Fruit fly (Drosophila melanogaster) whole organism, embryonic: ENCODE results near the gene tral.

ENCODE experiments used
- Ada2b ChIP-seq: fragments of 200-800 bp; sonication (Bioruptor generic); IDR thresholded peaks from 2 replicates; pipeline ENCODE4 v1.3.6; 2022; ENCODE audit warnings: missing biosample characterization, missing genetic modification characterization
- Bteb2 ChIP-seq: fragments of 200-800 bp; sonication (Bioruptor generic); optimal IDR thresholded peaks from 2 replicates; lab custom pipeline; 2016; ENCODE audit warnings: missing biosample characterization, missing genetic modification characterization
- CG12219 ChIP-seq: fragments of 200-800 bp; sonication (Bioruptor generic); optimal IDR thresholded peaks from 3 replicates; lab custom pipeline; 2018; ENCODE audit warnings: missing biosample characterization, mild to moderate bottlenecking, missing genetic modification characterization
- CG17829 ChIP-seq: fragments of 200-800 bp; optimal IDR thresholded peaks from 2 replicates; lab custom pipeline; 2019; ENCODE audit warnings: missing biosample characterization, mild to moderate bottlenecking, missing genetic modification characterization, moderate library complexity
- CG1832 ChIP-seq: fragments of 200-800 bp; sonication (Bioruptor generic); optimal IDR thresholded peaks from 2 replicates; lab custom pipeline; 2017; ENCODE audit warnings: missing biosample characterization, mild to moderate bottlenecking, missing genetic modification characterization, inconsistent platforms
- CG2129 ChIP-seq: fragments of 200-800 bp; sonication (Bioruptor generic); IDR thresholded peaks from 2 replicates; pipeline ENCODE4 v1.3.6; 2022; ENCODE audit warnings: missing biosample characterization, missing genetic modification characterization; ENCODE audit not compliant: partially characterized antibody
- CG34224 ChIP-seq: fragments of 200-800 bp; sonication (Bioruptor generic); IDR thresholded peaks from 3 replicates; pipeline ENCODE4 v1.3.6; 2022; ENCODE audit warnings: missing biosample characterization, missing genetic modification characterization; ENCODE audit not compliant: partially characterized antibody
- CG4360 ChIP-seq: fragments of 200-800 bp; sonication (Bioruptor generic); IDR thresholded peaks from 2 replicates; pipeline ENCODE4 v1.3.6; 2022; ENCODE audit warnings: missing biosample characterization, missing genetic modification characterization
- CG4820 ChIP-seq: fragments of 200-800 bp; sonication (Bioruptor generic); optimal IDR thresholded peaks from 3 replicates; lab custom pipeline; 2016; ENCODE audit warnings: missing biosample characterization, missing genetic modification characterization
- CG5245 ChIP-seq: fragments of 200-800 bp; sonication (Bioruptor generic); optimal IDR thresholded peaks from 3 replicates; lab custom pipeline; 2016; ENCODE audit warnings: missing biosample characterization, missing genetic modification characterization
- CG5953 ChIP-seq: fragments of 200-800 bp; sonication (Bioruptor generic); IDR thresholded peaks from 2 replicates; pipeline ENCODE4 v1.3.6; 2022; ENCODE audit warnings: missing biosample characterization, missing genetic modification characterization
- CG8089 ChIP-seq: fragments of 200-800 bp; sonication (Bioruptor generic); optimal IDR thresholded peaks from 3 replicates; lab custom pipeline; 2016; ENCODE audit warnings: missing biosample characterization, missing genetic modification characterization
- CG9727 ChIP-seq: fragments of 200-800 bp; sonication (Bioruptor generic); optimal IDR thresholded peaks from 3 replicates; lab custom pipeline; 2017; ENCODE audit warnings: missing biosample characterization, mild to moderate bottlenecking, missing genetic modification characterization
- CG9817 ChIP-seq: fragments of 200-800 bp; sonication (Bioruptor generic); optimal IDR thresholded peaks from 2 replicates; lab custom pipeline; 2018; ENCODE audit warnings: missing biosample characterization, mild to moderate bottlenecking, missing genetic modification characterization, moderate library complexity
- CG9876 ChIP-seq: fragments of 200-800 bp; sonication (Bioruptor generic); optimal IDR thresholded peaks from 2 replicates; lab custom pipeline; 2016; ENCODE audit warnings: missing biosample characterization, missing genetic modification characterization
- D ChIP-seq, 2 experiments: fragments of 200-800 bp in 1 of 2; fragments of >200 bp in 1 of 2; sonication (Bioruptor generic) in 1 of 2; optimal IDR thresholded peaks; 2 replicates in 1 of 2; 3 replicates in 1 of 2; lab custom pipeline; 2017; ENCODE audit warnings: mild to moderate bottlenecking in 1 of 2, missing biosample characterization in 1 of 2, missing genetic modification characterization in 1 of 2, missing genetic modification reagents in 1 of 2
- D19B ChIP-seq: fragments of 200-800 bp; sonication (Bioruptor generic); optimal IDR thresholded peaks from 2 replicates; lab custom pipeline; 2017; ENCODE audit warnings: missing biosample characterization, mild to moderate bottlenecking, missing genetic modification characterization
- Dad ChIP-seq: fragments of 200-800 bp; sonication (Bioruptor generic); optimal IDR thresholded peaks from 3 replicates; lab custom pipeline; 2016; ENCODE audit warnings: missing biosample characterization, missing genetic modification characterization
- Dip3 ChIP-seq: fragments of 200-800 bp; sonication (Bioruptor generic); optimal IDR thresholded peaks from 3 replicates; lab custom pipeline; 2016; ENCODE audit warnings: missing biosample characterization, missing genetic modification characterization
- Dll ChIP-seq: fragments of 200-800 bp; sonication (Bioruptor generic); IDR thresholded peaks from 4 replicates; pipeline ENCODE4 v1.3.6; 2022; ENCODE audit warnings: missing biosample characterization, missing genetic modification characterization; ENCODE audit not compliant: partially characterized antibody
- HLH4C ChIP-seq: fragments of 200-800 bp; sonication (Bioruptor generic); IDR thresholded peaks from 3 replicates; pipeline ENCODE4 v1.3.6; 2022; ENCODE audit warnings: missing biosample characterization, missing genetic modification characterization; ENCODE audit not compliant: partially characterized antibody
- HLHmδ ChIP-seq: fragments of 200-800 bp; sonication (Bioruptor generic); optimal IDR thresholded peaks from 2 replicates; lab custom pipeline; 2018; ENCODE audit warnings: missing biosample characterization, mild to moderate bottlenecking, missing genetic modification characterization, moderate library complexity
- Med ChIP-seq: fragments of 200-800 bp; sonication (Bioruptor generic); peaks from one replicate; lab custom pipeline; 2016; ENCODE audit warnings: missing biosample characterization, missing genetic modification characterization, mild to moderate bottlenecking, inconsistent platforms, moderate library complexity
- NFAT ChIP-seq: fragments of 200-800 bp; sonication (Bioruptor generic); IDR thresholded peaks from 2 replicates; pipeline ENCODE4 v1.3.6; 2022; ENCODE audit warnings: missing biosample characterization, missing genetic modification characterization
- Nf-YC ChIP-seq: fragments of 200-800 bp; optimal IDR thresholded peaks from 3 replicates; lab custom pipeline; 2019; ENCODE audit warnings: missing biosample characterization, mild to moderate bottlenecking, missing genetic modification characterization, moderate library complexity
- Pdp1 ChIP-seq, 2 experiments: fragments of 200-800 bp; sonication (Bioruptor generic); optimal IDR thresholded peaks; 3 replicates each; lab custom pipeline; 2016; ENCODE audit warnings: missing biosample characterization in 2 of 2, missing genetic modification characterization in 2 of 2, mild to moderate bottlenecking in 1 of 2, moderate library complexity in 1 of 2
- Poxn ChIP-seq: fragments of 200-800 bp; sonication (Bioruptor generic); IDR thresholded peaks from 2 replicates; pipeline ENCODE4 v1.3.6; 2022; ENCODE audit warnings: missing biosample characterization, missing genetic modification characterization
- Ravus ChIP-seq: fragments of 200-800 bp; sonication (Bioruptor generic); IDR thresholded peaks from 2 replicates; pipeline ENCODE4 v1.3.6; 2022; ENCODE audit warnings: missing biosample characterization, missing genetic modification characterization
- amos ChIP-seq: fragments of 200-800 bp; sonication (Bioruptor generic); IDR thresholded peaks from 2 replicates; pipeline ENCODE4 v1.3.6; 2022; ENCODE audit warnings: missing biosample characterization, missing genetic modification characterization; ENCODE audit not compliant: partially characterized antibody
- bbx ChIP-seq: fragments of 200-800 bp; sonication (Bioruptor generic); IDR thresholded peaks from 2 replicates; pipeline ENCODE4 v1.3.6; 2022; ENCODE audit warnings: missing biosample characterization, missing genetic modification characterization; ENCODE audit not compliant: partially characterized antibody
- chinmo ChIP-seq: fragments of 200-800 bp; sonication (Bioruptor generic); IDR thresholded peaks from 4 replicates; pipeline ENCODE4 v1.3.6; 2022; ENCODE audit warnings: missing biosample characterization, missing genetic modification characterization; ENCODE audit not compliant: partially characterized antibody
- croc ChIP-seq: fragments of 200-800 bp; sonication (Bioruptor generic); conservative IDR thresholded peaks from 3 replicates; pipeline ENCODE4 v1.3.6; 2022; ENCODE audit warnings: missing biosample characterization, missing genetic modification characterization
- crp ChIP-seq, 2 experiments: fragments of 200-800 bp; sonication (Bioruptor generic); optimal IDR thresholded peaks; 2 replicates in 1 of 2; 3 replicates in 1 of 2; lab custom pipeline; 2017; ENCODE audit warnings: missing biosample characterization in 2 of 2, missing genetic modification characterization in 2 of 2, mild to moderate bottlenecking in 1 of 2, moderate library complexity in 1 of 2
- en ChIP-seq: fragments of 200-800 bp; sonication (Bioruptor generic); optimal IDR thresholded peaks from 2 replicates; lab custom pipeline; 2016; ENCODE audit warnings: missing biosample characterization, missing genetic modification characterization
- hth ChIP-seq: fragments of >200 bp; optimal IDR thresholded peaks from 2 replicates; lab custom pipeline; 2017; ENCODE audit warnings: inconsistent platforms
- jing ChIP-seq: fragments of 200-800 bp; sonication (Bioruptor generic); optimal IDR thresholded peaks from 2 replicates; lab custom pipeline; 2018; ENCODE audit warnings: missing biosample characterization, mild to moderate bottlenecking, missing genetic modification characterization
- klu ChIP-seq: fragments of 200-800 bp; sonication (Bioruptor generic); IDR thresholded peaks from 2 replicates; pipeline ENCODE4 v1.3.6; 2022; ENCODE audit warnings: missing biosample characterization, missing genetic modification characterization
- lmd ChIP-seq: fragments of 200-800 bp; sonication (Bioruptor generic); IDR thresholded peaks from 2 replicates; pipeline ENCODE4 v1.3.6; 2022; ENCODE audit warnings: missing biosample characterization, missing genetic modification characterization
- pho ChIP-seq: fragments of 200-800 bp; sonication (Bioruptor generic); optimal IDR thresholded peaks from 2 replicates; lab custom pipeline; 2016; ENCODE audit warnings: missing biosample characterization, missing genetic modification characterization
- pros ChIP-seq: fragments of 200-800 bp; sonication (Bioruptor generic); optimal IDR thresholded peaks from 3 replicates; lab custom pipeline; 2019; ENCODE audit warnings: missing biosample characterization, mild to moderate bottlenecking, missing genetic modification characterization, moderate library complexity
- schlank ChIP-seq: fragments of 200-800 bp; sonication (Bioruptor generic); optimal IDR thresholded peaks from 2 replicates; lab custom pipeline; 2018; ENCODE audit warnings: missing biosample characterization, mild to moderate bottlenecking, missing genetic modification characterization
- scrt ChIP-seq: fragments of 200-800 bp; sonication (Bioruptor generic); optimal IDR thresholded peaks from 2 replicates; lab custom pipeline; 2018; ENCODE audit warnings: missing biosample characterization, mild to moderate bottlenecking, missing genetic modification characterization, moderate library complexity
- sens-2 ChIP-seq: fragments of 200-800 bp; sonication (Bioruptor generic); IDR thresholded peaks from 2 replicates; pipeline ENCODE4 v1.3.6; 2022; ENCODE audit warnings: missing biosample characterization, missing genetic modification characterization
- sima ChIP-seq: fragments of 200-800 bp; sonication (Bioruptor generic); optimal IDR thresholded peaks from 2 replicates; lab custom pipeline; 2016; ENCODE audit warnings: missing biosample characterization, missing genetic modification characterization
- slp2 ChIP-seq: fragments of 200-800 bp; sonication (Bioruptor generic); optimal IDR thresholded peaks from 2 replicates; lab custom pipeline; 2016; ENCODE audit warnings: missing biosample characterization, missing genetic modification characterization
- stwl ChIP-seq: fragments of 200-800 bp; sonication (Bioruptor generic); optimal IDR thresholded peaks from 3 replicates; lab custom pipeline; 2018; ENCODE audit warnings: missing biosample characterization, mild to moderate bottlenecking, missing genetic modification characterization, moderate library complexity
- sug ChIP-seq: fragments of 200-800 bp; optimal IDR thresholded peaks from 2 replicates; lab custom pipeline; 2019; ENCODE audit warnings: missing biosample characterization, mild to moderate bottlenecking, missing genetic modification characterization, moderate library complexity
- wek ChIP-seq: fragments of 200-800 bp; sonication (Bioruptor generic); optimal IDR thresholded peaks from 3 replicates; lab custom pipeline; 2018; ENCODE audit warnings: missing biosample characterization, mild to moderate bottlenecking, missing genetic modification characterization, moderate library complexity
- zf30C ChIP-seq: fragments of 200-800 bp; sonication (Bioruptor generic); optimal IDR thresholded peaks from 3 replicates; lab custom pipeline; 2018; ENCODE audit warnings: missing biosample characterization, mild to moderate bottlenecking, missing genetic modification characterization

Gene tral

dm6 chr3L:12514762-12515215, at the start of gene tral, which contains the start of gene sti (continued):
- TF ChIP-seq pros (GFP tag; lab: Kevin White, UChicago) = peak; percentile 19
- peak; percentile 85 for TF ChIP-seq Nf-YC (tag; lab: Kevin White, UChicago)
- peak; percentile 86 for TF ChIP-seq CG5245 (GFP tag; lab: Kevin White, UChicago)
- TF ChIP-seq CG34224 (GFP tag; lab: Robert Waterston, UW) = 0 out of 3 replicates have a peak, but pooled peaks have one; percentile 15
- TF ChIP-seq CG17829 (tag; lab: Kevin White, UChicago) = peak; percentile 91
- TF ChIP-seq stwl (tag; lab: Kevin White, UChicago) = peak; percentile 86
- peak; percentile 84 for TF ChIP-seq lmd (GFP tag; lab: Robert Waterston, UW)
- TF ChIP-seq CG2129 = no peak
- TF ChIP-seq Dip3 (GFP tag; lab: Kevin White, UChicago) = peak; percentile 95
- peak; percentile 18; the same call in 1 of the 2 replicates for TF ChIP-seq CG4360 (GFP tag; lab: Robert Waterston, UW)
- TF ChIP-seq HLH4C (GFP tag; lab: Robert Waterston, UW) = no peak
- TF ChIP-seq Dad = peak; percentile 91
- TF ChIP-seq zf30C (GFP tag; lab: Kevin White, UChicago) = peak; percentile 18
- TF ChIP-seq scrt (GFP tag; lab: Kevin White, UChicago) = peak; percentile 68
- peak; percentile 90 for TF ChIP-seq slp2 (GFP tag; lab: Kevin White, UChicago)
- TF ChIP-seq klu (GFP tag; lab: Robert Waterston, UW) = peak; percentile 72
- TF ChIP-seq sens-2 = peak; percentile 21; the same call in 1 of the 2 replicates
- TF ChIP-seq Bteb2 (GFP tag; lab: Kevin White, UChicago) = peak; percentile 90
- peak; percentile 74 for TF ChIP-seq Ada2b
- TF ChIP-seq chinmo (GFP tag; lab: Robert Waterston, UW) = 0 out of 4 replicates have a peak, but pooled peaks have one; percentile 16
- peak; percentile 76 for TF ChIP-seq Poxn
- peak; percentile 31; the same call in 2 of the 4 replicates for TF ChIP-seq Dll
- peak; percentile 33 for TF ChIP-seq D (optimal IDR thresholded peaks at IDR 0.05; lab: Kevin White, UChicago)
- TF ChIP-seq D (GFP tag; optimal IDR thresholded peaks at IDR 0.05; lab: Kevin White, UChicago) = peak; percentile 64
- no peak for TF ChIP-seq CG1832 (GFP tag; lab: Kevin White, UChicago)
- peak; percentile 99 for TF ChIP-seq Med (GFP tag; lab: Kevin White, UChicago)
- peak; percentile 88 for TF ChIP-seq NFAT (GFP tag; lab: Robert Waterston, UW)
- TF ChIP-seq CG12219 = peak; percentile 59
- peak; percentile 76 for TF ChIP-seq D19B (GFP tag; lab: Kevin White, UChicago)
- TF ChIP-seq pho = peak; percentile 95
- TF ChIP-seq Pdp1 (GFP tag; optimal IDR thresholded peaks at IDR 0.05; lab: Kevin White, UChicago) = peak; percentile 84 to 95
- TF ChIP-seq sug (tag; lab: Kevin White, UChicago) = peak; percentile 91
- TF ChIP-seq CG9817 (tag; lab: Kevin White, UChicago) = peak; percentile 92
- TF ChIP-seq schlank (tag; lab: Kevin White, UChicago) = peak; percentile 72
- TF ChIP-seq amos (GFP tag; lab: Robert Waterston, UW) = no peak; the same call in 1 of the 2 replicates
- no peak for TF ChIP-seq HLHmδ (GFP tag; lab: Kevin White, UChicago)
- TF ChIP-seq hth (lab: Kevin White, UChicago) = no peak
- TF ChIP-seq Ravus (GFP tag; lab: Robert Waterston, UW) = peak; percentile 62
- peak; percentile 88 for TF ChIP-seq CG9727 (GFP tag; lab: Kevin White, UChicago)
- TF ChIP-seq bbx = peak; percentile 24; the same call in 1 of the 2 replicates
- TF ChIP-seq CG9876 = peak; percentile 91
- peak; percentile 57; the same call in 1 of the 2 replicates for TF ChIP-seq CG5953 (GFP tag; lab: Robert Waterston, UW)
- peak; percentile 89 for TF ChIP-seq CG8089
- TF ChIP-seq CG4820 (GFP tag; lab: Kevin White, UChicago) = peak; percentile 89
- TF ChIP-seq jing (GFP tag; lab: Kevin White, UChicago) = peak; percentile 64
- TF ChIP-seq crp (GFP tag; optimal IDR thresholded peaks at IDR 0.05; lab: Kevin White, UChicago) = peak in 1 of 2 experiments; percentile 53
- peak; percentile 42 for TF ChIP-seq sima (GFP tag; lab: Kevin White, UChicago)
- TF ChIP-seq en (GFP tag; lab: Kevin White, UChicago) = peak; percentile 78
- TF ChIP-seq wek (GFP tag; lab: Kevin White, UChicago) = peak; percentile 1
- TF ChIP-seq croc (GFP tag; lab: Robert Waterston, UW) = peak; percentile 70
